Worm (Caenorhabditis elegans) whole organism, L4 larva: ENCODE data around the gene glb-5.

ENCODE experiments used
- F49E8.2 ChIP-seq: sonication (generic microtip); optimal IDR thresholded peaks from 2 replicates; lab custom pipeline; 2016; ENCODE audit warnings: missing compliant biosample characterization, mild to moderate bottlenecking, missing genetic modification characterization, borderline replicate concordance
- Y105C5A.15 ChIP-seq: fragments of 200-800 bp; sonication (Bioruptor generic); IDR thresholded peaks from 2 replicates; pipeline ENCODE4 v1.3.6; 2022; ENCODE audit warnings: missing genetic modification characterization, missing compliant biosample characterization
- Y75B8A.6 ChIP-seq: fragments of 200-800 bp; sonication (Bioruptor generic); IDR thresholded peaks from 2 replicates; pipeline ENCODE4 v1.3.6; 2022; ENCODE audit warnings: missing genetic modification reagents, missing genetic modification characterization, missing compliant biosample characterization
- aha-1 ChIP-seq: fragments of 150-350 bp; peaks from one replicate; lab custom pipeline; 2014; ENCODE audit warnings: missing biosample characterization, missing genetic modification characterization
- aly-2 ChIP-seq: sonication (generic microtip); optimal IDR thresholded peaks from 2 replicates; lab custom pipeline; 2018; ENCODE audit warnings: missing biosample characterization, missing genetic modification characterization
- ceh-28 ChIP-seq: fragments of 150-350 bp; optimal IDR thresholded peaks from 2 replicates; lab custom pipeline; 2014; ENCODE audit warnings: missing biosample characterization, missing genetic modification reagents, missing genetic modification characterization
- ceh-44 ChIP-seq: fragments of 200-800 bp; sonication (Bioruptor generic); IDR thresholded peaks from 2 replicates; pipeline ENCODE4 v1.3.6; 2022; ENCODE audit warnings: missing genetic modification reagents, missing genetic modification characterization, missing compliant biosample characterization
- ceh-62 ChIP-seq: sonication (generic microtip); optimal IDR thresholded peaks from 2 replicates; lab custom pipeline; 2017; ENCODE audit warnings: missing biosample characterization, missing genetic modification characterization
- ceh-82 ChIP-seq: sonication (generic microtip); optimal IDR thresholded peaks from 2 replicates; lab custom pipeline; 2017; ENCODE audit warnings: missing biosample characterization, missing genetic modification characterization
- cey-2 ChIP-seq: sonication (generic microtip); optimal IDR thresholded peaks from 3 replicates; lab custom pipeline; 2017; ENCODE audit warnings: missing genetic modification characterization, mild to moderate bottlenecking, missing compliant biosample characterization, antibody characterized with exemption, borderline replicate concordance; ENCODE audit not compliant: insufficient read depth
- daf-12 ChIP-seq: fragments of 150-350 bp; optimal IDR thresholded peaks from 2 replicates; lab custom pipeline; 2014; ENCODE audit warnings: missing biosample characterization, missing genetic modification reagents, missing genetic modification characterization
- daf-16 ChIP-seq, 3 experiments: sonication (generic microtip); optimal IDR thresholded peaks; 2 replicates each; lab custom pipeline; 2016 to 2017; ENCODE audit warnings: missing genetic modification characterization in 3 of 3, missing genetic modification reagents in 3 of 3, mild to moderate bottlenecking in 2 of 3, missing compliant biosample characterization in 2 of 3, missing biosample characterization in 1 of 3, moderate library complexity in 1 of 3
- daf-8 ChIP-seq: fragments of 200-800 bp; sonication (Bioruptor generic); IDR thresholded peaks from 2 replicates; pipeline ENCODE4 v1.3.6; 2022; ENCODE audit warnings: missing genetic modification characterization, missing compliant biosample characterization
- dmd-6 ChIP-seq: fragments of 200-800 bp; sonication (Bioruptor generic); IDR thresholded peaks from 2 replicates; pipeline ENCODE4 v1.3.6; 2022; ENCODE audit warnings: missing genetic modification reagents, missing genetic modification characterization, missing compliant biosample characterization
- dmd-9 ChIP-seq: fragments of 200-800 bp; sonication (Bioruptor generic); IDR thresholded peaks from 2 replicates; pipeline ENCODE4 v1.3.6; 2022; ENCODE audit warnings: missing genetic modification reagents, missing genetic modification characterization, missing compliant biosample characterization
- duxl-1 ChIP-seq: sonication (generic microtip); optimal IDR thresholded peaks from 2 replicates; lab custom pipeline; 2016; ENCODE audit warnings: mild to moderate bottlenecking, missing genetic modification characterization, moderate library complexity, missing compliant biosample characterization; ENCODE audit not compliant: poor library complexity
- dve-1 ChIP-seq: sonication (generic microtip); optimal IDR thresholded peaks from 2 replicates; lab custom pipeline; 2017; ENCODE audit warnings: antibody characterized with exemption, mild to moderate bottlenecking, missing genetic modification characterization, missing compliant biosample characterization; ENCODE audit not compliant: insufficient read depth
- fos-1 ChIP-seq: fragments of 150-350 bp; optimal IDR thresholded peaks from 2 replicates; lab custom pipeline; 2014; ENCODE audit warnings: missing biosample characterization, missing genetic modification characterization
- gei-8 ChIP-seq: fragments of 200-800 bp; sonication (Bioruptor generic); optimal IDR thresholded peaks from 2 replicates; lab custom pipeline; 2018; ENCODE audit warnings: mild to moderate bottlenecking, missing genetic modification characterization, missing compliant biosample characterization
- hlh-11 ChIP-seq: fragments of 200-800 bp; sonication (Bioruptor generic); optimal IDR thresholded peaks from 2 replicates; lab custom pipeline; 2018; ENCODE audit warnings: mild to moderate bottlenecking, missing genetic modification characterization, missing compliant biosample characterization
- hlh-30 ChIP-seq: sonication (generic microtip); optimal IDR thresholded peaks from 2 replicates; lab custom pipeline; 2017; ENCODE audit warnings: antibody characterized with exemption, mild to moderate bottlenecking, missing genetic modification characterization, missing compliant biosample characterization; ENCODE audit not compliant: insufficient read depth
- lin-1 ChIP-seq: fragments of 200-800 bp; sonication (Bioruptor generic); IDR thresholded peaks from 2 replicates; pipeline ENCODE4 v1.3.6; 2022; ENCODE audit warnings: missing genetic modification reagents, missing genetic modification characterization, missing compliant biosample characterization
- lin-29 ChIP-seq: fragments of 200-800 bp; sonication (Bioruptor generic); IDR thresholded peaks from 2 replicates; pipeline ENCODE4 v1.3.6; 2022; ENCODE audit warnings: missing genetic modification reagents, missing genetic modification characterization, missing compliant biosample characterization
- lsy-2 ChIP-seq, 2 experiments: fragments of 150-350 bp in 1 of 2; sonication (generic microtip) in 1 of 2; optimal IDR thresholded peaks; 2 replicates each; lab custom pipeline; 2014 to 2017; ENCODE audit warnings: missing biosample characterization in 2 of 2, missing genetic modification characterization in 2 of 2
- madf-5 ChIP-seq, 2 experiments: fragments of 200-800 bp; sonication (Bioruptor generic); IDR thresholded peaks; 2 replicates each; pipeline ENCODE4 v1.3.6; 2022; ENCODE audit warnings: missing compliant biosample characterization in 2 of 2, missing genetic modification characterization in 2 of 2
- mdl-1 ChIP-seq, 2 experiments: fragments of 150-350 bp in 1 of 2; sonication (generic microtip) in 1 of 2; optimal IDR thresholded peaks; 2 replicates each; lab custom pipeline; 2014 to 2017; ENCODE audit warnings: missing biosample characterization in 2 of 2, missing genetic modification characterization in 2 of 2
- mes-2 ChIP-seq: sonication (generic microtip); optimal IDR thresholded peaks from 2 replicates; lab custom pipeline; 2016; ENCODE audit warnings: missing genotype, mild to moderate bottlenecking, missing genetic modification characterization, missing compliant biosample characterization; ENCODE audit not compliant: poor library complexity, severe bottlenecking
- mxl-2 ChIP-seq: fragments of 200-800 bp; sonication (Bioruptor generic); conservative IDR thresholded peaks from 2 replicates; pipeline ENCODE4 v1.3.6; 2022; ENCODE audit warnings: missing genetic modification reagents, missing genetic modification characterization, missing compliant biosample characterization
- nhr-10 ChIP-seq: fragments of 150-350 bp; optimal IDR thresholded peaks from 2 replicates; lab custom pipeline; 2014; ENCODE audit warnings: missing biosample characterization, missing genetic modification characterization
- nhr-111 ChIP-seq: fragments of 200-800 bp; sonication (Bioruptor generic); optimal IDR thresholded peaks from 2 replicates; lab custom pipeline; 2018; ENCODE audit warnings: mild to moderate bottlenecking, missing genetic modification characterization, missing compliant biosample characterization
- nhr-28 ChIP-seq: fragments of 150-350 bp; optimal IDR thresholded peaks from 2 replicates; lab custom pipeline; 2014; ENCODE audit warnings: missing biosample characterization, missing genetic modification characterization
- nhr-41 ChIP-seq: fragments of 200-800 bp; sonication (Bioruptor generic); IDR thresholded peaks from 2 replicates; pipeline ENCODE4 v1.3.6; 2022; ENCODE audit warnings: missing genetic modification reagents, missing genetic modification characterization, missing compliant biosample characterization
- nhr-42 ChIP-seq: fragments of 200-800 bp; sonication (Bioruptor generic); IDR thresholded peaks from 2 replicates; pipeline ENCODE4 v1.3.6; 2022; ENCODE audit warnings: missing genetic modification characterization, missing compliant biosample characterization
- nhr-48 ChIP-seq: sonication (generic microtip); optimal IDR thresholded peaks from 2 replicates; lab custom pipeline; 2016; ENCODE audit warnings: mild to moderate bottlenecking, missing genetic modification characterization, missing compliant biosample characterization
- nhr-77 ChIP-seq: fragments of 150-350 bp; optimal IDR thresholded peaks from 2 replicates; lab custom pipeline; 2014; ENCODE audit warnings: missing biosample characterization, missing genetic modification characterization
- php-3 ChIP-seq: fragments of 200-800 bp; sonication (Bioruptor generic); IDR thresholded peaks from 2 replicates; pipeline ENCODE4 v1.3.6; 2022; ENCODE audit warnings: missing genetic modification reagents, missing genetic modification characterization, missing compliant biosample characterization
- pqm-1 ChIP-seq: sonication (generic microtip); optimal IDR thresholded peaks from 2 replicates; lab custom pipeline; 2017; ENCODE audit warnings: missing biosample characterization, missing genetic modification characterization
- spr-1 ChIP-seq: sonication (generic microtip); optimal IDR thresholded peaks from 2 replicates; lab custom pipeline; 2016; ENCODE audit warnings: mild to moderate bottlenecking, missing genetic modification characterization, missing compliant biosample characterization
- spr-3 ChIP-seq: fragments of 200-800 bp; sonication (Bioruptor generic); optimal IDR thresholded peaks from 2 replicates; lab custom pipeline; 2018; ENCODE audit warnings: mild to moderate bottlenecking, missing genetic modification characterization, missing compliant biosample characterization
- tra-1 ChIP-seq: fragments of 200-800 bp; sonication (Bioruptor generic); IDR thresholded peaks from 2 replicates; pipeline ENCODE4 v1.3.6; 2022; ENCODE audit warnings: missing genetic modification reagents, missing genetic modification characterization, missing compliant biosample characterization
- unc-62 ChIP-seq, 3 experiments: fragments of 150-350 bp in 1 of 3; sonication (generic microtip); optimal IDR thresholded peaks in 2 of 3; peaks in 1 of 3; 1 replicate in 1 of 3; 2 replicates in 2 of 3; lab custom pipeline; 2014 to 2017; ENCODE audit warnings: missing biosample characterization in 3 of 3, missing genetic modification characterization in 3 of 3, missing genetic modification reagents in 3 of 3, missing genotype in 1 of 3
- zag-1 ChIP-seq: fragments of 150-350 bp; optimal IDR thresholded peaks from 2 replicates; lab custom pipeline; 2014; ENCODE audit warnings: missing biosample characterization, missing genetic modification characterization
- zip-2 ChIP-seq: fragments of 150-350 bp; optimal IDR thresholded peaks from 2 replicates; lab custom pipeline; 2014; ENCODE audit warnings: missing biosample characterization, missing genetic modification characterization
- ztf-11 ChIP-seq: fragments of 150-350 bp; optimal IDR thresholded peaks from 2 replicates; lab custom pipeline; 2014; ENCODE audit warnings: missing biosample characterization, missing genetic modification characterization

glb-5 gene

ce11 chrV:5512559-5512958 is 46.1 kb upstream of the glb-5 start:
- TF ChIP-seq dmd-6 (GFP tag; lab: Robert Waterston, UW) (peak; percentile 94), nhr-28 (tag; lab: Kevin White, UChicago) (peak; percentile 85), pqm-1 (peak; percentile 94), mes-2 (tag; lab: Kevin White, UChicago) (no peak), daf-16 (GFP tag; optimal IDR thresholded peaks at IDR 0.05; lab: Kevin White, UChicago) (no peak), daf-16 (tag; optimal IDR thresholded peaks at IDR 0.05; lab: Kevin White, UChicago) (peak; percentile 44), php-3 (GFP tag; lab: Robert Waterston, UW) (peak; percentile 77), nhr-48 (tag; lab: Kevin White, UChicago) (peak; percentile 66), lsy-2 (tag; optimal IDR thresholded peaks at IDR 0.05; lab: Kevin White, UChicago) (peak in 1 of 2 experiments; percentile 9), tra-1 (GFP tag; lab: Robert Waterston, UW) (no peak), nhr-77 (peak; percentile 47), Y105C5A.15 (GFP tag; lab: Robert Waterston, UW) (no peak), nhr-41 (GFP tag; lab: Robert Waterston, UW) (peak; percentile 84; the same call in 1 of the 2 replicates), lin-1 (GFP tag; lab: Robert Waterston, UW) (peak; percentile 40; the same call in 1 of the 2 replicates), dve-1 (tag; lab: Kevin White, UChicago) (peak; percentile 70), madf-5 (GFP tag; IDR thresholded peaks at IDR 0.05; lab: Robert Waterston, UW) (no peak), hlh-30 (peak; percentile 7), ceh-44 (GFP tag; lab: Robert Waterston, UW) (no peak), hlh-11 (peak; percentile 71), unc-62 (GFP tag; optimal IDR thresholded peaks at IDR 0.05 in 1 of 2; lab: Kevin White, UChicago) (peak in 1 of 2 experiments; percentile 87), unc-62 (tag; optimal IDR thresholded peaks at IDR 0.05; lab: Kevin White, UChicago) (no peak), Y75B8A.6 (GFP tag; lab: Robert Waterston, UW) (0 out of 2 replicates have a peak, but pooled peaks have one; percentile 55), nhr-10 (tag; lab: Kevin White, UChicago) (peak; percentile 13)
- TF ChIP-seq, all 104 proteins: peak for 16

DNA sequence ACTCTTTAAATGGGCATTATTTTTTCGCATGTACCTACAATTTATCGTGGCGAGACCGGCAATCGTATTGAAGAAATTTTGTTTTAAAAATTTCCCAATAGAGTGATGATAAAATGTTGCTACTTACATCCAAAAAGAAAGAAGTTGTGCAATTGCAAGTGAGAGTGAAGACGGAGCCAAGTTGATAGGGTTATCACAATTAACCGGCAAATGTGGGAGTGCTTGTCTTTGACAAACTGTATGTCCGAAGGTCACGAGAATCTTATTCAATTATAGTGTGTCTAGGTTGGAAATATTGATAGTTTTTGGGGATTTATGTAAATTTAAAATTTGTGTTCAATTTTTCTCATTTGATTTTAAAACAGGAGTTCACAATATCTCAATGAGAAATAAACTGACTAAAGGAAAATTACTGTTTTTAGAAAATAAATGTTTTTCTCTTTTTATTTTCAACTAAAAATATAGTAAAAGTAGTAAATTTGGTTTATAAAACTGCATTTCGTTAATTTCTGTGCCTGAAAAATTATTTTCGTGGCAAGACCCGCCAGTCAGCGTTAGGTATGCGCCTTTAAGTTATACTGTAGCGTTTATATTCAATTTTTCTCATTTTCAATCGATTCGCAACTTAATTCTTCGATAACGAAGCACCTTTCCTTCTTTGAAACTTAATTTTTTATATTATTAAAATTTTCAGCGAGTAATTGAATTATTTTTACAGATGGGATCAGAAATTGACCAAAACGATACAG is 44.9 kb upstream of the glb-5 start, which contains the start of the genes hpo-15 and mms-19:
Gene hpo-15, minus strand, starts transcription at position 201 of the 749 bp plus-strand sequence.
Gene mms-19, plus strand, starts transcription at position 719 of the 749 bp plus-strand sequence.
- TF ChIP-seq nhr-41 (GFP tag; lab: Robert Waterston, UW) (no peak), hlh-30 (peak; percentile 27), ceh-82 (tag; lab: Kevin White, UChicago) (no peak), ceh-28 (tag; lab: Kevin White, UChicago) (no peak), dve-1 (tag; lab: Kevin White, UChicago) (peak; percentile 41), dmd-9 (GFP tag; lab: Robert Waterston, UW) (no peak), tra-1 (GFP tag; lab: Robert Waterston, UW) (no peak), daf-8 (GFP tag; lab: Robert Waterston, UW) (no peak), nhr-42 (GFP tag; lab: Robert Waterston, UW) (no peak), cey-2 (tag; lab: Kevin White, UChicago) (no peak), nhr-48 (tag; lab: Kevin White, UChicago) (no peak), spr-3 (no peak), duxl-1 (tag; lab: Kevin White, UChicago) (no peak), dmd-6 (GFP tag; lab: Robert Waterston, UW) (peak; percentile 53), php-3 (GFP tag; lab: Robert Waterston, UW) (no peak), spr-1 (tag; lab: Kevin White, UChicago) (no peak), F49E8.2 (tag; lab: Kevin White, UChicago) (no peak), madf-5 (GFP tag; IDR thresholded peaks at IDR 0.05; lab: Robert Waterston, UW) (no peak), mdl-1 (tag; optimal IDR thresholded peaks at IDR 0.05; lab: Kevin White, UChicago) (no peak), zip-2 (tag; lab: Kevin White, UChicago) (no peak), nhr-28 (tag; lab: Kevin White, UChicago) (peak; percentile 73), lin-29 (GFP tag; lab: Robert Waterston, UW) (no peak), fos-1 (tag; lab: Kevin White, UChicago) (no peak), aly-2 (tag; lab: Kevin White, UChicago) (no peak), nhr-111 (no peak), zag-1 (tag; lab: Kevin White, UChicago) (no peak), ztf-11 (tag; lab: Kevin White, UChicago) (no peak), pqm-1 (peak; percentile 36), ceh-62 (no peak), gei-8 (GFP tag; lab: Kevin White, UChicago) (no peak), mxl-2 (no peak), aha-1 (tag; lab: Kevin White, UChicago) (peak; percentile 4), daf-12 (no peak), lin-1 (GFP tag; lab: Robert Waterston, UW) (no peak)
